Fruit fly (Drosophila melanogaster) whole organism, embryonic: ENCODE results near the gene SclB.

Experiments used
- Adf1 ChIP-seq: fragments of 200-800 bp; sonication (Bioruptor generic); IDR thresholded peaks from 2 replicates; pipeline ENCODE4 v1.3.6; 2022; ENCODE audit warnings: missing biosample characterization, missing genetic modification characterization
- BEAF-32 ChIP-seq: fragments of 200-800 bp; sonication (Bioruptor generic); optimal IDR thresholded peaks from 3 replicates; lab custom pipeline; 2017; ENCODE audit warnings: missing biosample characterization, missing genetic modification characterization, mild to moderate bottlenecking, moderate library complexity, missing genetic modification reagents
- CG11723 ChIP-seq: fragments of 200-800 bp; sonication (Bioruptor generic); optimal IDR thresholded peaks from 2 replicates; lab custom pipeline; 2017; ENCODE audit warnings: missing biosample characterization, mild to moderate bottlenecking, missing genetic modification characterization
- CG12744 ChIP-seq: fragments of 200-800 bp; sonication (Bioruptor generic); optimal IDR thresholded peaks from 2 replicates; lab custom pipeline; 2016; ENCODE audit warnings: missing biosample characterization, missing genetic modification characterization
- CG13123 ChIP-seq: fragments of 200-800 bp; sonication (Bioruptor generic); optimal IDR thresholded peaks from 2 replicates; lab custom pipeline; 2016; ENCODE audit warnings: missing biosample characterization, missing genetic modification characterization
- CG14014 ChIP-seq: fragments of 200-800 bp; sonication (Bioruptor generic); IDR thresholded peaks from 2 replicates; pipeline ENCODE4 v1.3.6; 2022; ENCODE audit warnings: missing biosample characterization, missing genetic modification characterization
- CG14441 ChIP-seq: fragments of 200-800 bp; sonication (Bioruptor generic); IDR thresholded peaks from 2 replicates; pipeline ENCODE4 v1.3.6; 2022; ENCODE audit warnings: missing biosample characterization, missing genetic modification characterization
- CG15601 ChIP-seq: fragments of 200-800 bp; sonication (Bioruptor generic); optimal IDR thresholded peaks from 3 replicates; lab custom pipeline; 2019; ENCODE audit warnings: missing biosample characterization, mild to moderate bottlenecking, missing genetic modification characterization, moderate library complexity
- CG17186 ChIP-seq: fragments of 200-800 bp; sonication (Bioruptor generic); optimal IDR thresholded peaks from 3 replicates; lab custom pipeline; 2017; ENCODE audit warnings: missing biosample characterization, missing genetic modification reagents, missing genetic modification characterization
- CG17568 ChIP-seq: fragments of 200-800 bp; sonication (Bioruptor generic); optimal IDR thresholded peaks from 2 replicates; lab custom pipeline; 2018; ENCODE audit warnings: missing biosample characterization, mild to moderate bottlenecking, missing genetic modification characterization, moderate library complexity
- CG2875 ChIP-seq: fragments of 200-800 bp; sonication (Bioruptor generic); optimal IDR thresholded peaks from 2 replicates; lab custom pipeline; 2017; ENCODE audit warnings: missing biosample characterization, mild to moderate bottlenecking, missing genetic modification characterization, missing genetic modification reagents
- CG2889 ChIP-seq: fragments of 200-800 bp; sonication (Bioruptor generic); IDR thresholded peaks from 3 replicates; pipeline ENCODE4 v1.3.6; 2022; ENCODE audit warnings: missing biosample characterization, missing genetic modification characterization
- CG34224 ChIP-seq: fragments of 200-800 bp; sonication (Bioruptor generic); IDR thresholded peaks from 3 replicates; pipeline ENCODE4 v1.3.6; 2022; ENCODE audit warnings: missing biosample characterization, missing genetic modification characterization; ENCODE audit not compliant: partially characterized antibody
- CG4424 ChIP-seq: fragments of 200-800 bp; sonication (Bioruptor generic); optimal IDR thresholded peaks from 3 replicates; lab custom pipeline; 2016; ENCODE audit warnings: missing biosample characterization, missing genetic modification characterization
- CG5180 ChIP-seq: fragments of 200-800 bp; sonication (Bioruptor generic); optimal IDR thresholded peaks from 3 replicates; lab custom pipeline; 2017; ENCODE audit warnings: missing biosample characterization, missing genetic modification characterization, mild to moderate bottlenecking, moderate library complexity, missing genetic modification reagents
- CG6683 ChIP-seq: fragments of 200-800 bp; sonication (Bioruptor generic); optimal IDR thresholded peaks from 2 replicates; lab custom pipeline; 2017; ENCODE audit warnings: missing biosample characterization, mild to moderate bottlenecking, missing genetic modification characterization, missing genetic modification reagents
- CG7271 ChIP-seq: fragments of 200-800 bp; sonication (Bioruptor generic); optimal IDR thresholded peaks from 2 replicates; lab custom pipeline; 2018; ENCODE audit warnings: missing biosample characterization, mild to moderate bottlenecking, missing genetic modification characterization, moderate library complexity
- CG7556 ChIP-seq: fragments of 200-800 bp; sonication (Bioruptor generic); optimal IDR thresholded peaks from 2 replicates; lab custom pipeline; 2017; ENCODE audit warnings: missing biosample characterization, mild to moderate bottlenecking, missing genetic modification characterization
- CG7745 ChIP-seq: fragments of 200-800 bp; sonication (Bioruptor generic); optimal IDR thresholded peaks from 2 replicates; lab custom pipeline; 2018; ENCODE audit warnings: missing biosample characterization, mild to moderate bottlenecking, missing genetic modification characterization, moderate library complexity
- CG7786 ChIP-seq: fragments of 200-800 bp; sonication (Bioruptor generic); optimal IDR thresholded peaks from 2 replicates; lab custom pipeline; 2016; ENCODE audit warnings: missing biosample characterization, missing genetic modification characterization
- CG9797 ChIP-seq: fragments of 200-800 bp; sonication (Bioruptor generic); optimal IDR thresholded peaks from 3 replicates; lab custom pipeline; 2018; ENCODE audit warnings: missing biosample characterization, mild to moderate bottlenecking, missing genetic modification characterization
- CG9932 ChIP-seq: fragments of 200-800 bp; sonication (Bioruptor generic); IDR thresholded peaks from 2 replicates; pipeline ENCODE4 v1.3.6; 2022; ENCODE audit warnings: missing biosample characterization, missing genetic modification characterization
- CTCF ChIP-seq: fragments of 200-800 bp; sonication (Bioruptor generic); optimal IDR thresholded peaks from 2 replicates; lab custom pipeline; 2017; ENCODE audit warnings: missing biosample characterization, mild to moderate bottlenecking, missing genetic modification characterization, moderate library complexity
- CkIIα-i1 ChIP-seq: fragments of 200-800 bp; sonication (Bioruptor generic); IDR thresholded peaks from 2 replicates; pipeline ENCODE4 v1.3.6; 2022; ENCODE audit warnings: missing biosample characterization, missing genetic modification characterization
- Doc3 ChIP-seq: fragments of 200-800 bp; sonication (Bioruptor generic); IDR thresholded peaks from 3 replicates; pipeline ENCODE4 v1.3.6; 2022; ENCODE audit warnings: missing biosample characterization, missing genetic modification characterization; ENCODE audit not compliant: partially characterized antibody
- Dp ChIP-seq: fragments of 200-800 bp; sonication (Bioruptor generic); optimal IDR thresholded peaks from 2 replicates; lab custom pipeline; 2018; ENCODE audit warnings: missing biosample characterization, mild to moderate bottlenecking, missing genetic modification characterization, moderate library complexity
- Eip74EF ChIP-seq, 2 experiments: fragments of 200-800 bp in 1 of 2; fragments of >200 bp in 1 of 2; sonication (Bioruptor generic) in 1 of 2; optimal IDR thresholded peaks; 2 replicates each; lab custom pipeline; 2017 to 2019; ENCODE audit warnings: missing biosample characterization in 2 of 2, missing genetic modification characterization in 2 of 2, mild to moderate bottlenecking in 1 of 2, moderate library complexity in 1 of 2
- HLH4C ChIP-seq: fragments of 200-800 bp; sonication (Bioruptor generic); IDR thresholded peaks from 3 replicates; pipeline ENCODE4 v1.3.6; 2022; ENCODE audit warnings: missing biosample characterization, missing genetic modification characterization; ENCODE audit not compliant: partially characterized antibody
- Lpt ChIP-seq: fragments of >200 bp; optimal IDR thresholded peaks from 2 replicates; lab custom pipeline; 2018; ENCODE audit warnings: missing biosample characterization, missing genetic modification characterization
- Mes4 ChIP-seq: fragments of 200-800 bp; sonication (Bioruptor generic); optimal IDR thresholded peaks from 2 replicates; lab custom pipeline; 2016; ENCODE audit warnings: missing biosample characterization, missing genetic modification characterization
- Opbp ChIP-seq: fragments of 200-800 bp; sonication (Bioruptor generic); IDR thresholded peaks from 3 replicates; pipeline ENCODE4 v1.3.6; 2022; ENCODE audit warnings: missing biosample characterization, missing genetic modification characterization; ENCODE audit not compliant: partially characterized antibody
- Scr ChIP-seq: fragments of 200-800 bp; sonication (Bioruptor generic); IDR thresholded peaks from 2 replicates; pipeline ENCODE4 v1.3.6; 2022; ENCODE audit warnings: missing biosample characterization, missing genetic modification characterization; ENCODE audit not compliant: partially characterized antibody
- Sin3A ChIP-seq: fragments of >200 bp; optimal IDR thresholded peaks from 2 replicates; lab custom pipeline; 2018
- Sry-β ChIP-seq: fragments of 200-800 bp; sonication (Bioruptor generic); optimal IDR thresholded peaks from 2 replicates; lab custom pipeline; 2018; ENCODE audit warnings: missing biosample characterization, mild to moderate bottlenecking, missing genetic modification characterization, moderate library complexity
- bab2 ChIP-seq: fragments of 200-800 bp; sonication (Bioruptor generic); optimal IDR thresholded peaks from 2 replicates; lab custom pipeline; 2016; ENCODE audit warnings: missing biosample characterization, missing genetic modification characterization
- cas ChIP-seq: fragments of 200-800 bp; sonication (Bioruptor generic); IDR thresholded peaks from 2 replicates; pipeline ENCODE4 v1.3.6; 2022; ENCODE audit warnings: missing biosample characterization, missing genetic modification characterization
- dati ChIP-seq: fragments of 200-800 bp; sonication (Bioruptor generic); IDR thresholded peaks from 2 replicates; pipeline ENCODE4 v1.3.6; 2022; ENCODE audit warnings: missing biosample characterization, missing genetic modification characterization
- gfzf ChIP-seq: fragments of 200-800 bp; sonication (Bioruptor generic); optimal IDR thresholded peaks from 2 replicates; lab custom pipeline; 2016; ENCODE audit warnings: missing biosample characterization, mild to moderate bottlenecking, missing genetic modification characterization, moderate library complexity
- gro ChIP-seq: fragments of 200-800 bp; sonication (Bioruptor generic); optimal IDR thresholded peaks from 2 replicates; lab custom pipeline; 2016; ENCODE audit warnings: missing biosample characterization, missing genetic modification characterization
- h ChIP-seq: fragments of >200 bp; optimal IDR thresholded peaks from 2 replicates; lab custom pipeline; 2017
- hbn ChIP-seq: fragments of 200-800 bp; sonication (Bioruptor generic); IDR thresholded peaks from 2 replicates; pipeline ENCODE4 v1.3.6; 2022; ENCODE audit warnings: missing biosample characterization, missing genetic modification characterization; ENCODE audit not compliant: partially characterized antibody
- lov ChIP-seq, 2 experiments: fragments of 200-800 bp in 1 of 2; fragments of >200 bp in 1 of 2; sonication (Bioruptor generic) in 1 of 2; IDR thresholded peaks in 1 of 2; optimal IDR thresholded peaks in 1 of 2; 2 replicates in 1 of 2; 3 replicates in 1 of 2; pipeline versions ENCODE4 v1.3.6 to Lab custom; 2017 to 2022; ENCODE audit warnings: missing biosample characterization in 1 of 2, missing genetic modification characterization in 1 of 2
- odd ChIP-seq: fragments of 200-800 bp; sonication (Bioruptor generic); optimal IDR thresholded peaks from 2 replicates; lab custom pipeline; 2017; ENCODE audit warnings: missing biosample characterization, mild to moderate bottlenecking, missing genetic modification characterization
- rib ChIP-seq: fragments of 200-800 bp; sonication (Bioruptor generic); IDR thresholded peaks from 2 replicates; pipeline ENCODE4 v1.3.6; 2022; ENCODE audit warnings: missing biosample characterization, missing genetic modification characterization
- salm ChIP-seq: fragments of 200-800 bp; sonication (Bioruptor generic); optimal IDR thresholded peaks from 2 replicates; lab custom pipeline; 2018; ENCODE audit warnings: missing biosample characterization, mild to moderate bottlenecking, missing genetic modification characterization
- scrt ChIP-seq: fragments of 200-800 bp; sonication (Bioruptor generic); optimal IDR thresholded peaks from 2 replicates; lab custom pipeline; 2018; ENCODE audit warnings: missing biosample characterization, mild to moderate bottlenecking, missing genetic modification characterization, moderate library complexity
- tna ChIP-seq: fragments of 200-800 bp; sonication (Bioruptor generic); IDR thresholded peaks from 2 replicates; pipeline ENCODE4 v1.3.6; 2022; ENCODE audit warnings: missing biosample characterization, missing genetic modification characterization; ENCODE audit not compliant: partially characterized antibody

Gene SclB

dm6 chr2L:16824905-16825333 is 12.9 kb upstream of the SclB start, which contains the start of gene Cse1 (continued):
- TF ChIP-seq CG7745 (no peak), CG9932 (GFP tag; lab: Robert Waterston, UW) (no peak), CG7786 (GFP tag; lab: Kevin White, UChicago) (no peak), HLH4C (GFP tag; lab: Robert Waterston, UW) (peak; percentile 50), CG14014 (GFP tag; lab: Robert Waterston, UW) (no peak), CG13123 (GFP tag; lab: Kevin White, UChicago) (no peak), CG14441 (GFP tag; lab: Robert Waterston, UW) (no peak), CG2875 (GFP tag; lab: Kevin White, UChicago) (no peak), cas (GFP tag; lab: Robert Waterston, UW) (no peak), Lpt (GFP tag; lab: Kevin White, UChicago) (no peak), hbn (0 out of 2 replicates have a peak, but pooled peaks have one; percentile 39), CG4424 (GFP tag; lab: Kevin White, UChicago) (no peak), scrt (no peak), rib (peak; percentile 75; the same call in 1 of the 2 replicates), CG12744 (no peak), odd (no peak), CG17568 (no peak), Sry-β (GFP tag; lab: Kevin White, UChicago) (no peak), Mes4 (GFP tag; lab: Kevin White, UChicago) (no peak), Doc3 (GFP tag; lab: Robert Waterston, UW) (0 out of 3 replicates have a peak, but pooled peaks have one; percentile 40), Opbp (GFP tag; lab: Robert Waterston, UW) (peak; percentile 57; the same call in 1 of the 3 replicates), CG7271 (tag; lab: Kevin White, UChicago) (no peak), dati (GFP tag; lab: Robert Waterston, UW) (no peak), CkIIα-i1 (GFP tag; lab: Robert Waterston, UW) (no peak), bab2 (GFP tag; lab: Kevin White, UChicago) (no peak), CG6683 (no peak), CTCF (GFP tag; lab: Kevin White, UChicago) (no peak), CG2889 (GFP tag; lab: Robert Waterston, UW) (no peak), CG34224 (GFP tag; lab: Robert Waterston, UW) (peak; percentile 51), Scr (GFP tag; lab: Robert Waterston, UW) (peak; percentile 78), CG11723 (GFP tag; lab: Kevin White, UChicago) (no peak), tna (GFP tag; lab: Robert Waterston, UW) (no peak), BEAF-32 (peak; percentile 71), h (lab: Kevin White, UChicago) (no peak), CG15601 (no peak), salm (tag; lab: Kevin White, UChicago) (no peak), Adf1 (no peak), gfzf (GFP tag; lab: Kevin White, UChicago) (peak; percentile 13), lov (optimal IDR thresholded peaks at IDR 0.05; lab: Kevin White, UChicago) (no peak), lov (GFP tag; IDR thresholded peaks at IDR 0.05; lab: Robert Waterston, UW) (no peak), Eip74EF (GFP tag; optimal IDR thresholded peaks at IDR 0.05; lab: Kevin White, UChicago) (no peak), CG17186 (no peak), Dp (peak; percentile 23), CG9797 (peak; percentile 17), CG5180 (no peak), CG7556 (GFP tag; lab: Kevin White, UChicago) (no peak), Sin3A (peak; percentile 68), gro (no peak)
